Worm (Caenorhabditis elegans): ENCODE measurements around the gene F33A8.4.
A peak's percentile ranks its signal among the peaks of the same experiment; 100 is the strongest.

- TF ChIP-seq lin-39 (tag; optimal IDR thresholded peaks at IDR 0.05), result no peak
- TF ChIP-seq nhr-237 (tag; optimal IDR thresholded peaks at IDR 0.05), result no peak
- no peak for TF ChIP-seq tra-1 (GFP tag; IDR thresholded peaks at IDR 0.05)
- no peak for TF ChIP-seq unc-62 (GFP tag; optimal IDR thresholded peaks at IDR 0.05 in 1 of 2)
- TF ChIP-seq unc-62 (tag; optimal IDR thresholded peaks at IDR 0.05), result no peak
- TF ChIP-seq lin-13 (GFP tag; optimal IDR thresholded peaks at IDR 0.05), result no peak
- TF ChIP-seq ama-1 (optimal IDR thresholded peaks at IDR 0.05), result peak; percentile 14
- no peak for TF ChIP-seq daf-8 (GFP tag; IDR thresholded peaks at IDR 0.05)
- TF ChIP-seq ceh-28 (tag; optimal IDR thresholded peaks at IDR 0.05), result no peak
- TF ChIP-seq ceh-44 (GFP tag; IDR thresholded peaks at IDR 0.05), result no peak
- no peak for TF ChIP-seq dve-1 (tag; optimal IDR thresholded peaks at IDR 0.05; ENCODE audit: insufficient read depth)
Measured at ce11 chrII:11096233-11096632, 47.4 kb upstream of the F33A8.4 start, which contains the start of gene nbs-1.
